Worm (Caenorhabditis elegans): Measurements from ENCODE around the gene Y43F8B.10.

Y43F8B.10 gene

ce11 chrV:19497087-19497486 lies 22.8 kb downstream of the Y43F8B.10 start:
- TF ChIP-seq ama-1 (optimal IDR thresholded peaks at IDR 0.05) = no peak
- TF ChIP-seq ctbp-1 (GFP tag; IDR thresholded peaks at IDR 0.05) = no peak
- no peak for TF ChIP-seq zfp-2 (tag; optimal IDR thresholded peaks at IDR 0.05)
- no peak for TF ChIP-seq egl-27 (tag; optimal IDR thresholded peaks at IDR 0.05)
- no peak for TF ChIP-seq mdl-1 (tag; optimal IDR thresholded peaks at IDR 0.05)
- TF ChIP-seq aha-1 (tag) = peak; percentile 2
- no peak for TF ChIP-seq lin-39 (tag; optimal IDR thresholded peaks at IDR 0.05)

- TF ChIP-seq nhr-41 (GFP tag; IDR thresholded peaks at IDR 0.05) (no peak), ctbp-1 (GFP tag; IDR thresholded peaks at IDR 0.05) (no peak), spr-3 (GFP tag; optimal IDR thresholded peaks at IDR 0.05) (no peak), unc-62 (GFP tag; optimal IDR thresholded peaks at IDR 0.05 in 1 of 2) (peak in 1 of 2 experiments; percentile 97), unc-62 (tag; optimal IDR thresholded peaks at IDR 0.05) (no peak), daf-16 (GFP tag; optimal IDR thresholded peaks at IDR 0.05) (no peak), daf-16 (tag; optimal IDR thresholded peaks at IDR 0.05) (no peak)
These were observed 27.1 kb downstream of the Y43F8B.10 start for ce11 chrV:19501389-19501788.

- no peak for TF ChIP-seq attf-4 (tag; optimal IDR thresholded peaks at IDR 0.05)
- no peak for TF ChIP-seq mdt-29 (GFP tag; IDR thresholded peaks at IDR 0.05)
- TF ChIP-seq ceh-20 (GFP tag; IDR thresholded peaks at IDR 0.05) = no peak
- no peak for TF ChIP-seq nhr-77 (tag; optimal IDR thresholded peaks at IDR 0.05)
- no peak for TF ChIP-seq hmg-1.1 (GFP tag; IDR thresholded peaks at IDR 0.05)
- TF ChIP-seq aly-2 (tag; optimal IDR thresholded peaks at IDR 0.05) = no peak
- no peak for TF ChIP-seq zip-11 (GFP tag; IDR thresholded peaks at IDR 0.05)
These were observed 28.4 kb downstream of the Y43F8B.10 start, which contains the start of gene Y43F8B.3 for ce11 chrV:19502579-19503151. Gene Y43F8B.3, plus strand, starts transcription at chrV:19503101.

- TF ChIP-seq lin-29 (GFP tag; IDR thresholded peaks at IDR 0.05) (no peak), ceh-62 (tag; optimal IDR thresholded peaks at IDR 0.05) (no peak), daf-19 (GFP tag; conservative IDR thresholded peaks at IDR 0.05) (no peak), T26A8.4 (GFP tag; IDR thresholded peaks at IDR 0.05) (no peak), nhr-11 (tag; optimal IDR thresholded peaks at IDR 0.05) (no peak), spr-1 (tag; optimal IDR thresholded peaks at IDR 0.05) (no peak), F49E8.2 (tag; optimal IDR thresholded peaks at IDR 0.05; ENCODE audit: borderline replicate concordance) (no peak), fkh-10 (GFP tag; optimal IDR thresholded peaks at IDR 0.05) (no peak), set-16 (GFP tag; IDR thresholded peaks at IDR 0.05) (peak; percentile 79)
These were observed 34.8 kb downstream of the Y43F8B.10 start for ce11 chrV:19509061-19509460.

ce11 chrV:19510352-19510751 lies 36.1 kb downstream of the Y43F8B.10 start:
- TF ChIP-seq ZK337.2 (GFP tag; IDR thresholded peaks at IDR 0.05) (no peak), ceh-44 (GFP tag; IDR thresholded peaks at IDR 0.05) (no peak), gei-8 (GFP tag; optimal IDR thresholded peaks at IDR 0.05) (no peak), zip-2 (tag; optimal IDR thresholded peaks at IDR 0.05) (no peak), aly-2 (tag; optimal IDR thresholded peaks at IDR 0.05) (no peak), zip-11 (GFP tag; IDR thresholded peaks at IDR 0.05) (no peak), nhr-11 (tag; optimal IDR thresholded peaks at IDR 0.05) (no peak), pqm-1 (tag; optimal IDR thresholded peaks at IDR 0.05) (no peak)

ce11 chrV:19510925-19511324 lies 36.7 kb downstream of the Y43F8B.10 start:
- TF ChIP-seq madf-9 (GFP tag; conservative IDR thresholded peaks at IDR 0.05) (no peak), cey-2 (tag; optimal IDR thresholded peaks at IDR 0.05; ENCODE audit: borderline replicate concordance, insufficient read depth) (no peak), set-16 (GFP tag; IDR thresholded peaks at IDR 0.05) (peak; percentile 63), nhr-102 (tag; optimal IDR thresholded peaks at IDR 0.05) (no peak)

Measured in whole organism, L4 larva.